Fruit fly (Drosophila melanogaster) whole organism, adult: ENCODE measurements around the gene Snx1.
A peak's percentile ranks its signal among the peaks of the same experiment; 100 is the strongest.

ENCODE experiments used
- CG11617 ChIP-seq: fragments of 200-800 bp; sonication (Bioruptor generic); optimal IDR thresholded peaks from 2 replicates; lab custom pipeline; 2017; ENCODE audit warnings: mild to moderate bottlenecking, missing biosample characterization, missing genetic modification reagents, missing genetic modification characterization
- CG12768 ChIP-seq: fragments of 200-800 bp; sonication (Bioruptor generic); optimal IDR thresholded peaks from 2 replicates; lab custom pipeline; 2017; ENCODE audit warnings: missing biosample characterization, missing genetic modification characterization, mild to moderate bottlenecking, moderate library complexity, missing genetic modification reagents
- CG14711 ChIP-seq: fragments of 200-800 bp; sonication (Bioruptor generic); optimal IDR thresholded peaks from 2 replicates; lab custom pipeline; 2018; ENCODE audit warnings: missing biosample characterization, mild to moderate bottlenecking, missing genetic modification characterization, moderate library complexity
- CG1620 ChIP-seq: fragments of 200-800 bp; sonication (Bioruptor generic); optimal IDR thresholded peaks from 2 replicates; lab custom pipeline; 2016; ENCODE audit warnings: missing biosample characterization, missing genetic modification characterization
- CG33017 ChIP-seq: fragments of 200-800 bp; sonication (Bioruptor generic); optimal IDR thresholded peaks from 2 replicates; lab custom pipeline; 2018; ENCODE audit warnings: missing biosample characterization, mild to moderate bottlenecking, missing genetic modification characterization, moderate library complexity
- CG5204 ChIP-seq: fragments of 200-800 bp; sonication (Bioruptor generic); optimal IDR thresholded peaks from 2 replicates; lab custom pipeline; 2016; ENCODE audit warnings: missing biosample characterization, missing genetic modification characterization
- CG7045 ChIP-seq: fragments of 200-800 bp; sonication (Bioruptor generic); optimal IDR thresholded peaks from 2 replicates; lab custom pipeline; 2017; ENCODE audit warnings: missing biosample characterization, mild to moderate bottlenecking, missing genetic modification characterization
- CG7101 ChIP-seq: fragments of 200-800 bp; sonication (Bioruptor generic); optimal IDR thresholded peaks from 2 replicates; lab custom pipeline; 2018; ENCODE audit warnings: missing biosample characterization, mild to moderate bottlenecking, missing genetic modification characterization, moderate library complexity
- Clk ChIP-seq: fragments of 200-800 bp; sonication (Bioruptor generic); optimal IDR thresholded peaks from 2 replicates; lab custom pipeline; 2017; ENCODE audit warnings: missing biosample characterization, missing genetic modification characterization
- Crg-1 ChIP-seq: fragments of 200-800 bp; sonication (Bioruptor generic); optimal IDR thresholded peaks from 2 replicates; lab custom pipeline; 2016; ENCODE audit warnings: missing biosample characterization, missing genetic modification characterization
- Hr96 ChIP-seq: fragments of 200-800 bp; sonication (Bioruptor generic); optimal IDR thresholded peaks from 2 replicates; lab custom pipeline; 2016; ENCODE audit warnings: missing biosample characterization, missing genetic modification characterization
- Mnt ChIP-seq: fragments of 200-800 bp; sonication (Bioruptor generic); optimal IDR thresholded peaks from 2 replicates; lab custom pipeline; 2016; ENCODE audit warnings: missing biosample characterization, mild to moderate bottlenecking, missing genetic modification characterization
- bab1 ChIP-seq: fragments of 200-800 bp; sonication (Bioruptor generic); optimal IDR thresholded peaks from 3 replicates; lab custom pipeline; 2019; ENCODE audit warnings: missing biosample characterization, mild to moderate bottlenecking, missing genetic modification characterization, moderate library complexity
- cic ChIP-seq: fragments of 200-800 bp; sonication (Bioruptor generic); optimal IDR thresholded peaks from 2 replicates; lab custom pipeline; 2017; ENCODE audit warnings: missing biosample characterization, mild to moderate bottlenecking, missing genetic modification characterization, moderate library complexity
- cnc ChIP-seq, 2 experiments: fragments of >200 bp; optimal IDR thresholded peaks; 2 replicates each; lab custom pipeline; 2017
- kay ChIP-seq: fragments of 200-800 bp; sonication (Bioruptor generic); peaks from one replicate; lab custom pipeline; 2016; ENCODE audit warnings: missing biosample characterization, missing genetic modification characterization, borderline replicate concordance
- ovo ChIP-seq: fragments of 200-800 bp; sonication (Bioruptor generic); optimal IDR thresholded peaks from 2 replicates; lab custom pipeline; 2016; ENCODE audit warnings: missing biosample characterization, missing genetic modification characterization
- pad ChIP-seq: fragments of 200-800 bp; sonication (Bioruptor generic); optimal IDR thresholded peaks from 3 replicates; lab custom pipeline; 2017; ENCODE audit warnings: missing biosample characterization, missing genetic modification characterization, mild to moderate bottlenecking, moderate library complexity, missing genetic modification reagents
- tj ChIP-seq: fragments of 200-800 bp; sonication (Bioruptor generic); optimal IDR thresholded peaks from 3 replicates; lab custom pipeline; 2017; ENCODE audit warnings: missing biosample characterization, mild to moderate bottlenecking, missing genetic modification characterization, moderate library complexity
- toe ChIP-seq: fragments of 200-800 bp; sonication (Bioruptor generic); optimal IDR thresholded peaks from 2 replicates; lab custom pipeline; 2016; ENCODE audit warnings: missing biosample characterization, missing genetic modification characterization

Gene Snx1

dm6 chr2L:3478034-3478880 lies 28.8 kb downstream of the Snx1 start, which contains the start of gene Thor:
Gene Thor, plus strand, starts transcription at chr2L:3478434.
- TF ChIP-seq Mnt (GFP tag; lab: Kevin White, UChicago) (peak; percentile 87), CG5204 (GFP tag; lab: Kevin White, UChicago) (peak; percentile 59), CG33017 (tag; lab: Kevin White, UChicago) (peak; percentile 84), pad (GFP tag; lab: Kevin White, UChicago) (peak; percentile 87), CG7101 (tag; lab: Kevin White, UChicago) (peak; percentile 68), ovo (GFP tag; lab: Kevin White, UChicago) (peak; percentile 82), Hr96 (GFP tag; lab: Kevin White, UChicago) (peak; percentile 82), CG1620 (GFP tag; lab: Kevin White, UChicago) (peak; percentile 65), CG11617 (GFP tag; lab: Kevin White, UChicago) (peak; percentile 75), Crg-1 (GFP tag; lab: Kevin White, UChicago) (peak; percentile 83), tj (GFP tag; lab: Kevin White, UChicago) (peak; percentile 83), bab1 (GFP tag; lab: Kevin White, UChicago) (peak; percentile 73), cic (GFP tag; lab: Kevin White, UChicago) (peak; percentile 96), toe (GFP tag; lab: Kevin White, UChicago) (peak; percentile 57), kay (peak; percentile 99), CG7045 (GFP tag; lab: Kevin White, UChicago) (peak; percentile 81), CG14711 (tag; lab: Kevin White, UChicago) (peak; percentile 37), Clk (GFP tag; lab: Kevin White, UChicago) (peak; percentile 79), CG12768 (GFP tag; lab: Kevin White, UChicago) (peak; percentile 87), cnc (optimal IDR thresholded peaks at IDR 0.05; lab: Kevin White, UChicago) (peak in 1 of 2 experiments; percentile 55)

DNA sequence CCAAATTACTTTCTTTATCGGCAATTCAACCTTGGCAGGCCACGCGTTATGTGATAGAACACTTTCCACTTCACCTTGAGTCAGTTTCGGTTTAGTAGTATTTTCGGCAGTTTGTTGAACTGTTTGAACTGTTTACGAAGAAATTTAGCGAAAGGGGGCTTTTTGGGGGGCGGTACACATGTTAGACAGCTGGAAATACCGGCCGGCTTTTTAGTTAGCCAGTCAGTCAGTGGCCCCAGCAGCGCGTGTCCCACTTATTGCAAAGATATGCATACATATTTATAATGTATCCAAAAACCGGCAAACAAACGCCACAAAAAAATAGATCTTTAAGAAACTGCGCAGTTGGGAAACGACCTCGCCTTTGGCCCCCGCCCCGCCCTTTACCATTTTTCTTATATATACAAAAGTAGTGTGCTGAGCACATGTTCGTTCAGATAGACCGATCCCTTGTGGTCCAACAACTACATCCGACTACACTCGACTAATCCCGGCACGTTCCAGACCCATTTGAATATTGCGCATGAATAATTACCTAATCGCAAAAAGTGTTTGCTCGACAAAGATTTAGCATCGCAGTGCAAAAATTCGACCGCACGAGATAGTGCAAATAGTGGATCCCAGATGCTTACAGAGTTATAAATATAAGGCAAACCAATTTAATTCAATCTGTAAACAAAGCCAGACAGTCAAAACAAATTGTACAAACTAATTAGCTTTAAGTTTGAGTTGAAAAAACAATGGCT lies 30.4 kb downstream of the Snx1 start:
- TF ChIP-seq CG11617 (GFP tag; lab: Kevin White, UChicago) (no peak), tj (GFP tag; lab: Kevin White, UChicago) (peak; percentile 94), Clk (GFP tag; lab: Kevin White, UChicago) (peak; percentile 8), Mnt (GFP tag; lab: Kevin White, UChicago) (peak; percentile 82)

- TF ChIP-seq kay = peak; percentile 31
- TF ChIP-seq bab1 (GFP tag; lab: Kevin White, UChicago) = no peak
- peak; percentile 38 for TF ChIP-seq tj (GFP tag; lab: Kevin White, UChicago)
- TF ChIP-seq CG7045 (GFP tag; lab: Kevin White, UChicago) = no peak
- peak; percentile 10 for TF ChIP-seq CG12768 (GFP tag; lab: Kevin White, UChicago)
Measured at dm6 chr2L:3480443-3480839, 31.0 kb downstream of the Snx1 start.

- TF ChIP-seq pad (GFP tag; lab: Kevin White, UChicago) = no peak
- TF ChIP-seq CG12768 (GFP tag; lab: Kevin White, UChicago) = no peak
- no peak for TF ChIP-seq CG33017 (tag; lab: Kevin White, UChicago)
- TF ChIP-seq Hr96 (GFP tag; lab: Kevin White, UChicago) = no peak
- TF ChIP-seq cic (GFP tag; lab: Kevin White, UChicago) = no peak
- TF ChIP-seq toe (GFP tag; lab: Kevin White, UChicago) = no peak
- TF ChIP-seq kay = no peak
- TF ChIP-seq CG11617 (GFP tag; lab: Kevin White, UChicago) = no peak
- TF ChIP-seq Clk (GFP tag; lab: Kevin White, UChicago) = no peak
- TF ChIP-seq Mnt (GFP tag; lab: Kevin White, UChicago) = no peak
- no peak for TF ChIP-seq CG5204 (GFP tag; lab: Kevin White, UChicago)
Measured at dm6 chr2L:3482037-3482436, 32.6 kb downstream of the Snx1 start.

DNA sequence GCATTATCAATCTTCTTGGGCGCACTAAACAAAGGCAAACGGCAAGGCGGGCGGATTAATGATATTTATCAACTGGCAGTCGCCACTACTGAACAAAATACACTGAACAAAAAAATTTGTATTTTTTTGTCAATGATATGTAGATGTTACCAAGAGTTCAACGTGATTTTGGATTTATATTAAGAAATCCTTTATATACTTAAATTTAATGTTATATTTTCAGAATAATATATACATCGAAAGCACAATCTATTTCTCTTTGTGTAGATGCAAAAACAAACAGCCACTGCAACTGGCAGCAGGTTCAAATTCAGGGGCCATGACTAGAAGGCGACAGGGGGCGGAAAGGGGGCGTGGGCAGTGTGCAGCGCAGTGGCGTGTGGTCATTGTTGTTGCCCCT lies 33.2 kb downstream of the Snx1 start:
- TF ChIP-seq Mnt (GFP tag; lab: Kevin White, UChicago) (no peak), CG7045 (GFP tag; lab: Kevin White, UChicago) (peak; percentile 40)

- TF ChIP-seq tj (GFP tag; lab: Kevin White, UChicago) (no peak), bab1 (GFP tag; lab: Kevin White, UChicago) (no peak), Hr96 (GFP tag; lab: Kevin White, UChicago) (no peak), Mnt (GFP tag; lab: Kevin White, UChicago) (no peak), pad (GFP tag; lab: Kevin White, UChicago) (no peak)
Measured at dm6 chr2L:3483672-3484071, 34.2 kb downstream of the Snx1 start.
